Fruit fly (Drosophila melanogaster): ENCODE measurements around the gene Ugt36F1.

dm6 chr2L:18775274-18775673 is 43.9 kb upstream of the Ugt36F1 start:
- TF ChIP-seq tj (GFP tag; optimal IDR thresholded peaks at IDR 0.05) (no peak), ovo (GFP tag; optimal IDR thresholded peaks at IDR 0.05) (no peak), CG7101 (tag; optimal IDR thresholded peaks at IDR 0.05) (no peak), bab1 (GFP tag; optimal IDR thresholded peaks at IDR 0.05) (no peak), Crg-1 (GFP tag; optimal IDR thresholded peaks at IDR 0.05) (no peak), CG1620 (GFP tag; optimal IDR thresholded peaks at IDR 0.05) (no peak), Mnt (GFP tag; optimal IDR thresholded peaks at IDR 0.05) (no peak), kay (GFP tag; ENCODE audit: borderline replicate concordance) (no peak), CG7045 (GFP tag; optimal IDR thresholded peaks at IDR 0.05) (no peak), CG14711 (tag; optimal IDR thresholded peaks at IDR 0.05) (no peak), toe (GFP tag; optimal IDR thresholded peaks at IDR 0.05) (no peak)
